Worm (Caenorhabditis elegans): Measurements from ENCODE around the gene F46C3.7.
A peak's percentile ranks its signal among the peaks of the same experiment; 100 is the strongest.

F46C3.7 gene

ce11 chrX:11471893-11472292, 32.1 kb downstream of the F46C3.7 start:
- TF ChIP-seq unc-120 (tag; optimal IDR thresholded peaks at IDR 0.05; ENCODE audit: poor library complexity, severe bottlenecking) (no peak), sem-2 (GFP tag; optimal IDR thresholded peaks at IDR 0.05) (no peak), bed-3 (GFP tag; optimal IDR thresholded peaks at IDR 0.05) (no peak), nhr-237 (tag; optimal IDR thresholded peaks at IDR 0.05) (no peak), lin-13 (tag; optimal IDR thresholded peaks at IDR 0.05) (no peak), ceh-39 (tag; optimal IDR thresholded peaks at IDR 0.05) (no peak), pha-4 (tag; optimal IDR thresholded peaks at IDR 0.05) (no peak), unc-62 (GFP tag; optimal IDR thresholded peaks at IDR 0.05) (no peak), flh-1 (GFP tag; optimal IDR thresholded peaks at IDR 0.05) (no peak)

DNA sequence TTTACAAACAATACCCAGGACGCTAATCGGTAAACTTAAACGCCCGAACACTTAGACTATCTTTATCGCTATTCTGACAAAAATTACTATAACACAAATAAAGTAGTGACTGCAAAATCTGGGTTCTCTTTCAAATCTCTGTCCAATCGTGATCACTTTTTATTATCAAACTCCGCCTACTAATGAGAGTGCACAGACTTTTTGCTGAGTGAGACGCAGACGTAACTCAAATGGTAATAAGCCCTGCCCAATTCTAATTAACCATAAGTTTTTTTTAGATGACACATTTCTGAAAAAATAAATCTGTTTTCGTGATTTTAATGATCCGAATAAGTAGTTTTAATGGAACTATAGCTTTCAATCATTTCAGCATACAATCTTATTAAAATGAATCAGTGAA, 32.6 kb downstream of the F46C3.7 start:
- TF ChIP-seq nhr-237 (tag; optimal IDR thresholded peaks at IDR 0.05) (no peak), ces-1 (GFP tag; optimal IDR thresholded peaks at IDR 0.05) (peak; percentile 6), elt-1 (tag; optimal IDR thresholded peaks at IDR 0.05; ENCODE audit: borderline replicate concordance, insufficient read depth) (no peak)

- TF ChIP-seq blmp-1 (tag; optimal IDR thresholded peaks at IDR 0.05) (no peak), lin-13 (tag; optimal IDR thresholded peaks at IDR 0.05) (no peak), ztf-11 (tag; optimal IDR thresholded peaks at IDR 0.05) (no peak), snpc-4 (tag; optimal IDR thresholded peaks at IDR 0.05) (no peak), ceh-83 (GFP tag; optimal IDR thresholded peaks at IDR 0.05) (no peak), sptf-1 (tag; optimal IDR thresholded peaks at IDR 0.05) (peak; percentile 31), unc-62 (GFP tag; optimal IDR thresholded peaks at IDR 0.05) (no peak), zip-8 (tag; optimal IDR thresholded peaks at IDR 0.05) (no peak), ces-1 (GFP tag; optimal IDR thresholded peaks at IDR 0.05) (peak; percentile 11), sem-2 (GFP tag; optimal IDR thresholded peaks at IDR 0.05) (no peak), elt-3 (tag; optimal IDR thresholded peaks at IDR 0.05) (no peak), nhr-2 (tag; optimal IDR thresholded peaks at IDR 0.05) (no peak), mls-2 (tag; optimal IDR thresholded peaks at IDR 0.05) (no peak), hlh-1 (tag; optimal IDR thresholded peaks at IDR 0.05) (no peak)
Measured at ce11 chrX:11472953-11473671, 33.3 kb downstream of the F46C3.7 start.

ce11 chrX:11474149-11474585, 34.3 kb downstream of the F46C3.7 start:
- TF ChIP-seq ceh-43 (GFP tag; optimal IDR thresholded peaks at IDR 0.05) (no peak), zip-8 (tag; optimal IDR thresholded peaks at IDR 0.05) (no peak), nhr-237 (tag; optimal IDR thresholded peaks at IDR 0.05) (peak; percentile 67), ceh-39 (tag; optimal IDR thresholded peaks at IDR 0.05) (no peak), pha-4 (tag; optimal IDR thresholded peaks at IDR 0.05) (peak; percentile 53), sem-2 (GFP tag; optimal IDR thresholded peaks at IDR 0.05) (no peak), mls-2 (tag; optimal IDR thresholded peaks at IDR 0.05) (no peak), elt-1 (tag; optimal IDR thresholded peaks at IDR 0.05; ENCODE audit: borderline replicate concordance, insufficient read depth) (no peak), unc-39 (tag; optimal IDR thresholded peaks at IDR 0.05) (no peak), lsy-2 (tag; optimal IDR thresholded peaks at IDR 0.05) (no peak), unc-120 (tag; optimal IDR thresholded peaks at IDR 0.05; ENCODE audit: poor library complexity, severe bottlenecking) (no peak), sptf-1 (tag; optimal IDR thresholded peaks at IDR 0.05) (no peak), nhr-28 (tag; optimal IDR thresholded peaks at IDR 0.05) (no peak), flh-1 (GFP tag; optimal IDR thresholded peaks at IDR 0.05) (no peak), unc-62 (GFP tag; optimal IDR thresholded peaks at IDR 0.05) (no peak), nhr-76 (tag; optimal IDR thresholded peaks at IDR 0.05) (no peak), ham-2 (GFP tag; optimal IDR thresholded peaks at IDR 0.05) (peak; percentile 40), blmp-1 (tag; optimal IDR thresholded peaks at IDR 0.05) (no peak), M03D4.4 (tag; optimal IDR thresholded peaks at IDR 0.05) (no peak), tbx-8 (GFP tag; optimal IDR thresholded peaks at IDR 0.05) (no peak), elt-3 (tag; optimal IDR thresholded peaks at IDR 0.05) (no peak), nhr-2 (tag; optimal IDR thresholded peaks at IDR 0.05) (no peak), hlh-1 (tag; optimal IDR thresholded peaks at IDR 0.05) (no peak), mep-1 (tag; optimal IDR thresholded peaks at IDR 0.05) (peak; percentile 14), ztf-11 (tag; optimal IDR thresholded peaks at IDR 0.05) (no peak), lin-13 (tag; optimal IDR thresholded peaks at IDR 0.05) (no peak), snpc-4 (tag; optimal IDR thresholded peaks at IDR 0.05) (no peak)
